Fruit fly (Drosophila melanogaster): ENCODE data around the gene CG43076.

DNA sequence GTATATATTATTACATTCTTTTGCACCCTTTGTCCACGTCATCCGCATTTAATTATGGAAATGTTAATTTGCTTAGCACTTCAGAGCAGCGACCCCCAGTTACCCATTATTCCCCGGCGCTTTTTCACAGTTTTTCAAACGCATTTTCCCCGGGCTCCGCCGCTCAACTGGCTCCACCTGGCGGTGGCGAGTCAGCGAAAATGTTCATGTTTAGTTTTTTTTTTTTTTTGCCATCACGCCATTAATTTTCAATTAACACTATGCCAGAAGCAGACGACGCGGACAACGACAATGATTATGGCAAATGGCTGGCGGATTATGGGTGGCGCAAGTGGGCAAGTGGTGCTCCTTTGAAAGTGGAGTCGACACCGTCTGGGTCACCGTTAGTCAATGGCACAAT lies 19.7 kb downstream of the CG43076 start:
- TF ChIP-seq insv (optimal IDR thresholded peaks at IDR 0.05) = no peak
- TF ChIP-seq psq (optimal IDR thresholded peaks at IDR 0.05) = no peak
- TF ChIP-seq ttk (optimal IDR thresholded peaks at IDR 0.05) = no peak
- no peak for TF ChIP-seq Sin3A (optimal IDR thresholded peaks at IDR 0.05)

Measured in Kc167 (cell line).